Worm (Caenorhabditis elegans) whole organism, L4 larva: ENCODE results near the gene str-9.
"Not testable (repeated sequence)": the region's sequence is repeated elsewhere in the genome, so short reads cannot be mapped to it uniquely, and the experiment has no call there.

Experiments used
- F49E8.2 ChIP-seq: sonication (generic microtip); optimal IDR thresholded peaks from 2 replicates; lab custom pipeline; 2016; ENCODE audit warnings: missing compliant biosample characterization, mild to moderate bottlenecking, missing genetic modification characterization, borderline replicate concordance
- Y48G9A.11 ChIP-seq: fragments of 200-800 bp; sonication (Bioruptor generic); IDR thresholded peaks from 2 replicates; pipeline ENCODE4 v1.3.6; 2022; ENCODE audit warnings: missing genetic modification reagents, missing genetic modification characterization, missing compliant biosample characterization
- Y5F2A.4 ChIP-seq: fragments of 200-800 bp; sonication (Bioruptor generic); optimal IDR thresholded peaks from 2 replicates; lab custom pipeline; 2018; ENCODE audit warnings: mild to moderate bottlenecking, missing genetic modification characterization, missing compliant biosample characterization
- ZK337.2 ChIP-seq: fragments of 200-800 bp; sonication (Bioruptor generic); IDR thresholded peaks from 2 replicates; pipeline ENCODE4 v1.3.6; 2022; ENCODE audit warnings: missing genetic modification reagents, missing genetic modification characterization, missing compliant biosample characterization
- ZK546.5 ChIP-seq, 2 experiments: sonication (generic microtip); optimal IDR thresholded peaks; 2 replicates each; lab custom pipeline; 2017; ENCODE audit warnings: missing biosample characterization in 2 of 2, missing genetic modification characterization in 2 of 2
- aha-1 ChIP-seq: fragments of 150-350 bp; peaks from one replicate; lab custom pipeline; 2014; ENCODE audit warnings: missing biosample characterization, missing genetic modification characterization
- ama-1 ChIP-seq: fragments of 150-350 bp; optimal IDR thresholded peaks from 2 replicates; lab custom pipeline; 2014; ENCODE audit warnings: inconsistent platforms, mixed read lengths
- ceh-44 ChIP-seq: fragments of 200-800 bp; sonication (Bioruptor generic); IDR thresholded peaks from 2 replicates; pipeline ENCODE4 v1.3.6; 2022; ENCODE audit warnings: missing genetic modification reagents, missing genetic modification characterization, missing compliant biosample characterization
- ceh-62 ChIP-seq: sonication (generic microtip); optimal IDR thresholded peaks from 2 replicates; lab custom pipeline; 2017; ENCODE audit warnings: missing biosample characterization, missing genetic modification characterization
- ces-1 ChIP-seq: fragments of 150-350 bp; sonication (generic microtip); optimal IDR thresholded peaks from 4 replicates; lab custom pipeline; 2014; ENCODE audit warnings: missing biosample characterization, missing genetic modification reagents, missing genetic modification characterization
- daf-19 ChIP-seq: fragments of 200-800 bp; sonication (Bioruptor generic); conservative IDR thresholded peaks from 2 replicates; pipeline ENCODE4 v1.3.6; 2022; ENCODE audit warnings: missing genetic modification characterization, missing compliant biosample characterization
- daf-8 ChIP-seq: fragments of 200-800 bp; sonication (Bioruptor generic); IDR thresholded peaks from 2 replicates; pipeline ENCODE4 v1.3.6; 2022; ENCODE audit warnings: missing genetic modification characterization, missing compliant biosample characterization
- dmd-8 ChIP-seq: fragments of 200-800 bp; sonication (Bioruptor generic); IDR thresholded peaks from 2 replicates; pipeline ENCODE4 v1.3.6; 2022; ENCODE audit warnings: missing genetic modification characterization, missing compliant biosample characterization
- dve-1 ChIP-seq: sonication (generic microtip); optimal IDR thresholded peaks from 2 replicates; lab custom pipeline; 2017; ENCODE audit warnings: antibody characterized with exemption, mild to moderate bottlenecking, missing genetic modification characterization, missing compliant biosample characterization; ENCODE audit not compliant: insufficient read depth
- fkh-10 ChIP-seq: fragments of 150-350 bp; optimal IDR thresholded peaks from 2 replicates; lab custom pipeline; 2014; ENCODE audit warnings: missing biosample characterization, missing genetic modification reagents, missing genetic modification characterization
- hlh-11 ChIP-seq: fragments of 200-800 bp; sonication (Bioruptor generic); optimal IDR thresholded peaks from 2 replicates; lab custom pipeline; 2018; ENCODE audit warnings: mild to moderate bottlenecking, missing genetic modification characterization, missing compliant biosample characterization
- hlh-30 ChIP-seq: sonication (generic microtip); optimal IDR thresholded peaks from 2 replicates; lab custom pipeline; 2017; ENCODE audit warnings: antibody characterized with exemption, mild to moderate bottlenecking, missing genetic modification characterization, missing compliant biosample characterization; ENCODE audit not compliant: insufficient read depth
- hmg-1.1 ChIP-seq: fragments of 200-800 bp; sonication (Bioruptor generic); IDR thresholded peaks from 2 replicates; pipeline ENCODE4 v1.3.6; 2022; ENCODE audit warnings: missing genetic modification reagents, missing genetic modification characterization, missing compliant biosample characterization
- jun-1 ChIP-seq: fragments of 150-350 bp; optimal IDR thresholded peaks from 2 replicates; lab custom pipeline; 2014; ENCODE audit warnings: missing biosample characterization, missing genetic modification reagents, missing genetic modification characterization
- lin-15B ChIP-seq: fragments of 150-350 bp; sonication (generic microtip); optimal IDR thresholded peaks from 3 replicates; lab custom pipeline; 2014; ENCODE audit warnings: missing biosample characterization, missing genetic modification characterization
- lin-39 ChIP-seq: fragments of 150-350 bp; optimal IDR thresholded peaks from 2 replicates; lab custom pipeline; 2014; ENCODE audit warnings: missing biosample characterization, missing genetic modification reagents, missing genetic modification characterization
- lir-3 ChIP-seq: sonication (generic microtip); optimal IDR thresholded peaks from 2 replicates; lab custom pipeline; 2016; ENCODE audit warnings: mild to moderate bottlenecking, missing genetic modification characterization, missing compliant biosample characterization
- mxl-2 ChIP-seq: fragments of 200-800 bp; sonication (Bioruptor generic); conservative IDR thresholded peaks from 2 replicates; pipeline ENCODE4 v1.3.6; 2022; ENCODE audit warnings: missing genetic modification reagents, missing genetic modification characterization, missing compliant biosample characterization
- nhr-102 ChIP-seq: sonication (generic microtip); optimal IDR thresholded peaks from 2 replicates; lab custom pipeline; 2016; ENCODE audit warnings: mild to moderate bottlenecking, missing genetic modification characterization, moderate library complexity, missing compliant biosample characterization
- nhr-11 ChIP-seq: fragments of 150-350 bp; optimal IDR thresholded peaks from 2 replicates; lab custom pipeline; 2014; ENCODE audit warnings: missing biosample characterization, missing genetic modification characterization
- nhr-28 ChIP-seq: fragments of 150-350 bp; optimal IDR thresholded peaks from 2 replicates; lab custom pipeline; 2014; ENCODE audit warnings: missing biosample characterization, missing genetic modification characterization
- nhr-6 ChIP-seq: fragments of 150-350 bp; optimal IDR thresholded peaks from 2 replicates; lab custom pipeline; 2014; ENCODE audit warnings: missing biosample characterization, missing genetic modification characterization
- nhr-76 ChIP-seq: fragments of 150-350 bp; optimal IDR thresholded peaks from 2 replicates; lab custom pipeline; 2014; ENCODE audit warnings: missing biosample characterization, missing genetic modification characterization
- sdz-12 ChIP-seq: fragments of 200-800 bp; sonication (Bioruptor generic); optimal IDR thresholded peaks from 2 replicates; lab custom pipeline; 2018; ENCODE audit warnings: mild to moderate bottlenecking, missing genetic modification characterization, missing compliant biosample characterization
- set-16 ChIP-seq: fragments of 200-800 bp; sonication (Bioruptor generic); IDR thresholded peaks from 2 replicates; pipeline ENCODE4 v1.3.6; 2022; ENCODE audit warnings: missing genetic modification reagents, missing genetic modification characterization, missing compliant biosample characterization
- tag-97 ChIP-seq: fragments of 200-800 bp; sonication (Bioruptor generic); IDR thresholded peaks from 2 replicates; pipeline ENCODE4 v1.3.6; 2022; ENCODE audit warnings: missing genetic modification characterization, missing compliant biosample characterization
- unc-130 ChIP-seq: sonication (generic microtip); optimal IDR thresholded peaks from 2 replicates; lab custom pipeline; 2016; ENCODE audit warnings: missing genetic modification reagents, missing genetic modification characterization, missing compliant biosample characterization
- unc-62 ChIP-seq, 3 experiments: fragments of 150-350 bp in 1 of 3; sonication (generic microtip); optimal IDR thresholded peaks in 2 of 3; peaks in 1 of 3; 1 replicate in 1 of 3; 2 replicates in 2 of 3; lab custom pipeline; 2014 to 2017; ENCODE audit warnings: missing biosample characterization in 3 of 3, missing genetic modification characterization in 3 of 3, missing genetic modification reagents in 3 of 3, missing genotype in 1 of 3
- zag-1 ChIP-seq: fragments of 150-350 bp; optimal IDR thresholded peaks from 2 replicates; lab custom pipeline; 2014; ENCODE audit warnings: missing biosample characterization, missing genetic modification characterization
- zip-11 ChIP-seq: fragments of 200-800 bp; sonication (Bioruptor generic); IDR thresholded peaks from 2 replicates; pipeline ENCODE4 v1.3.6; 2022; ENCODE audit warnings: missing genetic modification characterization, missing compliant biosample characterization
- ztf-7 ChIP-seq: fragments of 150-350 bp; optimal IDR thresholded peaks from 2 replicates; lab custom pipeline; 2014; ENCODE audit warnings: missing biosample characterization, missing genetic modification characterization

The str-9 gene

ce11 chrV:15733568-15733967, 25.0 kb upstream of the str-9 start, which contains the start of gene T23D5.3:
Gene T23D5.3, minus strand, starts transcription at chrV:15733668.
- TF ChIP-seq dmd-8 (GFP tag; lab: Robert Waterston, UW) (no peak), nhr-11 (tag; lab: Kevin White, UChicago) (no peak), ces-1 (no peak), nhr-6 (tag; lab: Kevin White, UChicago) (no peak), unc-130 (GFP tag; lab: Kevin White, UChicago) (no peak), unc-62 (GFP tag; optimal IDR thresholded peaks at IDR 0.05 in 1 of 2; lab: Kevin White, UChicago) (no peak), unc-62 (tag; optimal IDR thresholded peaks at IDR 0.05; lab: Kevin White, UChicago) (no peak), lir-3 (tag; lab: Kevin White, UChicago) (no peak), tag-97 (no peak), daf-19 (GFP tag; lab: Robert Waterston, UW) (no peak), ceh-44 (GFP tag; lab: Robert Waterston, UW) (no peak), lin-15B (no peak), Y5F2A.4 (GFP tag; lab: Kevin White, UChicago) (no peak), daf-8 (GFP tag; lab: Robert Waterston, UW) (no peak), jun-1 (tag; lab: Kevin White, UChicago) (no peak), ZK546.5 (tag; optimal IDR thresholded peaks at IDR 0.05; lab: Kevin White, UChicago) (no peak), dve-1 (no peak)

ce11 chrV:15735720-15736119, 22.8 kb upstream of the str-9 start, which contains the start of gene str-27:
Gene str-27, minus strand, starts transcription at chrV:15735820.
- peak; percentile 61 for TF ChIP-seq aha-1 (tag; lab: Kevin White, UChicago)
- TF ChIP-seq ceh-62 (tag; lab: Kevin White, UChicago): no peak

- TF ChIP-seq hlh-30 (tag; lab: Kevin White, UChicago): no peak
- TF ChIP-seq nhr-28 (tag; lab: Kevin White, UChicago): no peak
- no peak for TF ChIP-seq ZK337.2 (GFP tag; lab: Robert Waterston, UW)
Measured at ce11 chrV:15741851-15742250, 16.7 kb upstream of the str-9 start, which contains the start of gene str-18. Gene str-18, minus strand, starts transcription at chrV:15741951.

- TF ChIP-seq ama-1; Y48G9A.11 (GFP tag; lab: Robert Waterston, UW); mxl-2: not testable (repeated sequence)
- TF ChIP-seq, all 104 proteins: peak for 0; not testable (repeated sequence) for 104
Measured at ce11 chrV:15744366-15744765, 14.2 kb upstream of the str-9 start, which contains the start of gene str-19. Gene str-19, minus strand, starts transcription at chrV:15744466.

- not testable (repeated sequence) for TF ChIP-seq zag-1 (tag; lab: Kevin White, UChicago); unc-130 (GFP tag; lab: Kevin White, UChicago); set-16
Measured at ce11 chrV:15748343-15748742, 10.2 kb upstream of the str-9 start, which contains the start of gene T23D5.8. Gene T23D5.8, minus strand, starts transcription at chrV:15748443.

- no peak for TF ChIP-seq hmg-1.1
- no peak for TF ChIP-seq hlh-11 (tag; lab: Kevin White, UChicago)
- TF ChIP-seq nhr-102 (tag; lab: Kevin White, UChicago): no peak
- TF ChIP-seq ceh-62 (tag; lab: Kevin White, UChicago): no peak
- TF ChIP-seq zip-11 (GFP tag; lab: Robert Waterston, UW): no peak
- no peak for TF ChIP-seq lin-39
- TF ChIP-seq F49E8.2 (tag; lab: Kevin White, UChicago): no peak
- TF ChIP-seq ztf-7 (tag; lab: Kevin White, UChicago): no peak
- TF ChIP-seq ceh-44 (GFP tag; lab: Robert Waterston, UW): no peak
- TF ChIP-seq fkh-10: no peak
- TF ChIP-seq Y5F2A.4 (GFP tag; lab: Kevin White, UChicago): no peak
- TF ChIP-seq sdz-12: no peak
- no peak for TF ChIP-seq nhr-76 (tag; lab: Kevin White, UChicago)
- TF ChIP-seq, all 104 proteins: peak for 0
Measured at ce11 chrV:15750130-15750529, 8.4 kb upstream of the str-9 start, which contains the start of gene str-6. Gene str-6, minus strand, starts transcription at chrV:15750230.
